Fruit fly (Drosophila melanogaster): ENCODE data around the gene Ptp4E.

Gene Ptp4E

DNA sequence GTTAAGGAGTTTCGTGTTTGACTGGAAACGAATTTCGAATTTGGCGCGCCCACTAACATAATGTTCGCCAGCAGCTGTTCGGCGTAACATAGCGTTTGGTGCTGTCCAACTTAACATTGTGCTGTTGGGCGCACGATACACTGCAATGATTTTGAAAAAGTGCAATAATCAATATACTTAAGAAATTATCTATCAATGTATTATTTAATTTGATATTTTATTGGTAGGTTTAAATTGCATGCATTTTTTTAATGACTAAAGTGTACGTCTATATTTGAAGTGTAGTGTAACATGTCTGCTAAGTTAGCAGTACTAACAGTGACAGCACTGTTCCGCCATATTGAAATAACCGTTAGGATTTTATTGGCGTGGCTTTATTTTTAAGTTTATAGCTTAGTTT is 32.4 kb upstream of the Ptp4E start, which contains the start of gene CG6927 (continued):
- TF ChIP-seq CG31627 (GFP tag; optimal IDR thresholded peaks at IDR 0.05) (peak; percentile 48), svp (GFP tag) (peak; percentile 82), Met (GFP tag; optimal IDR thresholded peaks at IDR 0.05) (peak; percentile 67), fd59A (GFP tag; optimal IDR thresholded peaks at IDR 0.05) (peak; percentile 44), CG6854 (GFP tag; optimal IDR thresholded peaks at IDR 0.05) (no peak), CG11762 (GFP tag; optimal IDR thresholded peaks at IDR 0.05; ENCODE audit: insufficient read depth) (peak; percentile 28), net (GFP tag; optimal IDR thresholded peaks at IDR 0.05) (peak; percentile 43), lz (GFP tag; optimal IDR thresholded peaks at IDR 0.05) (peak; percentile 66), Eip78C (GFP tag) (peak; percentile 87), Sox102F (GFP tag; optimal IDR thresholded peaks at IDR 0.05) (peak; percentile 16), OdsH (GFP tag; optimal IDR thresholded peaks at IDR 0.05) (peak; percentile 76), CG9139 (GFP tag; optimal IDR thresholded peaks at IDR 0.05) (no peak), Ets96B (tag; optimal IDR thresholded peaks at IDR 0.05) (peak; percentile 72), Smox (GFP tag; optimal IDR thresholded peaks at IDR 0.05) (peak; percentile 50), Gug (GFP tag; IDR thresholded peaks at IDR 0.05) (peak; percentile 89), CG16779 (tag; optimal IDR thresholded peaks at IDR 0.05) (peak; percentile 74), Blimp-1 (GFP tag; optimal IDR thresholded peaks at IDR 0.05) (peak; percentile 35), vri (GFP tag; optimal IDR thresholded peaks at IDR 0.05) (no peak), Ets21C (GFP tag; optimal IDR thresholded peaks at IDR 0.05) (no peak), Hr39 (GFP tag; optimal IDR thresholded peaks at IDR 0.05) (peak; percentile 27), topi (GFP tag; optimal IDR thresholded peaks at IDR 0.05) (peak; percentile 39), CG15336 (GFP tag; IDR thresholded peaks at IDR 0.05) (peak; percentile 87)

DNA sequence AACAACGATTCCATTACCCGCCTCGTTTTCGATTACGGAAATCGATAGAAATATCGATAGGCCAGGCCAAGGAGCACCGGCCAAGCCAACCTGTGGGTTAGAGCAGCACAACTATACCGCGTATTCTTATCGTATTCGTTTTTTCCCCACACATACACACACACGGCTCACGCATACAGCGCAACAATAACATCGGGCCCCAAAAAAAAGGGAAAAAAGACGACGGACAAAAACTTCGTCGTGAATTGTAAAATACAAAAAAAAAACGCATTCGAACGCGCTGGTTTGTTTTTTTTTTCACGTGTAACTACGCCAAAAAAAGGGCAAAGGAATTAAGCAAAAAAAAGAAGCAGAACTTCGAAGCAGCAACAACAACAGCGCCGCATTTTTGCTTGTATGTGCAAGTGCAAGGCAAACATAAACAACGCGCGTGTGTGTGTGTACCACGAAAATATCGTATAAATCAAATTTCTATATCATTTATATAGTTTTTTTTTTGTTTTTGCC is 29.9 kb upstream of the Ptp4E start, which contains the start of gene CG32772:
CG32772 (plus strand) TSS at position 177 of the 507 bp plus-strand sequence.
- TF ChIP-seq CG31627 (GFP tag; optimal IDR thresholded peaks at IDR 0.05) (peak; percentile 62), Lpt (GFP tag; optimal IDR thresholded peaks at IDR 0.05) (peak; percentile 98), CG8119 (GFP tag; IDR thresholded peaks at IDR 0.05) (peak; percentile 97), CG3919 (GFP tag; optimal IDR thresholded peaks at IDR 0.05) (peak; percentile 97), net (GFP tag; optimal IDR thresholded peaks at IDR 0.05) (peak; percentile 99), CG15336 (GFP tag; IDR thresholded peaks at IDR 0.05) (peak; percentile 95), OdsH (GFP tag; optimal IDR thresholded peaks at IDR 0.05) (peak; percentile 91), CG6854 (GFP tag; optimal IDR thresholded peaks at IDR 0.05) (peak; percentile 99), CG8319 (GFP tag; optimal IDR thresholded peaks at IDR 0.05) (peak; percentile 96), pdm3 (GFP tag; optimal IDR thresholded peaks at IDR 0.05) (peak; percentile 97), CG6808 (GFP tag; optimal IDR thresholded peaks at IDR 0.05) (peak; percentile 99), CG6276 (GFP tag; optimal IDR thresholded peaks at IDR 0.05) (peak; percentile 99), CG34406 (GFP tag; optimal IDR thresholded peaks at IDR 0.05) (peak; percentile 99), CG6163 (GFP tag; IDR thresholded peaks at IDR 0.05) (peak; percentile 99), CG10669 (GFP tag; optimal IDR thresholded peaks at IDR 0.05) (peak; percentile 99), Sox14 (GFP tag; optimal IDR thresholded peaks at IDR 0.05) (peak; percentile 89), CG11294 (GFP tag; IDR thresholded peaks at IDR 0.05) (peak; percentile 83), Ets96B (tag; optimal IDR thresholded peaks at IDR 0.05) (peak; percentile 96), CG10631 (GFP tag; optimal IDR thresholded peaks at IDR 0.05) (peak; percentile 96), lz (GFP tag; optimal IDR thresholded peaks at IDR 0.05) (peak; percentile 86), esn (GFP tag; optimal IDR thresholded peaks at IDR 0.05) (peak; percentile 91), CG1621 (tag; optimal IDR thresholded peaks at IDR 0.05) (peak; percentile 99), acj6 (GFP tag; optimal IDR thresholded peaks at IDR 0.05) (peak; percentile 90), CG9139 (GFP tag; optimal IDR thresholded peaks at IDR 0.05) (peak; percentile 100), CG6792 (GFP tag; optimal IDR thresholded peaks at IDR 0.05) (peak; percentile 94), fd59A (GFP tag; optimal IDR thresholded peaks at IDR 0.05) (peak; percentile 95), eg (GFP tag; IDR thresholded peaks at IDR 0.05) (peak; percentile 99), Eip78C (GFP tag) (peak; percentile 99), Blimp-1 (GFP tag; optimal IDR thresholded peaks at IDR 0.05) (peak; percentile 88), ss (GFP tag; optimal IDR thresholded peaks at IDR 0.05) (peak; percentile 100), Gug (GFP tag; IDR thresholded peaks at IDR 0.05) (peak; percentile 92), Hr38 (GFP tag; optimal IDR thresholded peaks at IDR 0.05) (peak; percentile 48), cyc (GFP tag; optimal IDR thresholded peaks at IDR 0.05) (peak; percentile 82), Sox15 (GFP tag; optimal IDR thresholded peaks at IDR 0.05) (peak; percentile 54), svp (GFP tag) (peak; percentile 87), CG11902 (GFP tag; optimal IDR thresholded peaks at IDR 0.05) (peak; percentile 63), Sox102F (GFP tag; optimal IDR thresholded peaks at IDR 0.05) (peak; percentile 97), Hr39 (GFP tag; optimal IDR thresholded peaks at IDR 0.05) (peak; percentile 66), Ets21C (GFP tag; optimal IDR thresholded peaks at IDR 0.05) (peak; percentile 20), spab (GFP tag; optimal IDR thresholded peaks at IDR 0.05) (peak; percentile 99), Eip93F (GFP tag; optimal IDR thresholded peaks at IDR 0.05) (peak; percentile 96)
